Worm (Caenorhabditis elegans) whole organism, early embryonic: ENCODE data around the gene max-2.
"Not testable (repeated sequence)": the region's sequence is repeated elsewhere in the genome, so short reads cannot be mapped to it uniquely, and the experiment has no call there.

Experiments
- B0310.2 ChIP-seq: sonication (generic microtip); optimal IDR thresholded peaks from 2 replicates; lab custom pipeline; 2016; ENCODE audit warnings: mild to moderate bottlenecking, missing genetic modification characterization, missing compliant biosample characterization
- ama-1 ChIP-seq: fragments of 150-350 bp; optimal IDR thresholded peaks from 2 replicates; lab custom pipeline; 2014

DNA sequence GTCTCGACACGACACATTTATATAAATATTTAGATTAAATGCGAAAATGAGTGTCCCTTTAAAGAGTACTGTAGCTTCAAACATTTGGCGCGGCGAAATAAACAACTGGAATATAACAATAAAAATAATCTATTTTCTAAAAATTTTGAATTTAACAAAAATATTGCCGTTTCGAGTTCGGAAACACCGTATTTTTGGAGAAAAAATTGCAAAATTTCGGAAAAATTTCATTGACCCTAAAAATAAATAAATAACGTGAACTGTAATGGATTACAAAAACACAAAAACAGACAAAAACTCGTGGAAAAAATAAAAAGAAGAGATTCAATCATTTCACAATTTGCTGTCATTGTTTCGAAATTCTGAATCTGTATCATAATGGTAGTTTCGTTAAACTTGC lies 22.0 kb upstream of the max-2 start, which contains the start of gene F42G4.2:
- not testable (repeated sequence) for TF ChIP-seq ama-1; B0310.2 (tag; lab: Kevin White, UChicago)
